Worm (Caenorhabditis elegans): ENCODE results near the gene npr-39.

npr-39 gene

DNA sequence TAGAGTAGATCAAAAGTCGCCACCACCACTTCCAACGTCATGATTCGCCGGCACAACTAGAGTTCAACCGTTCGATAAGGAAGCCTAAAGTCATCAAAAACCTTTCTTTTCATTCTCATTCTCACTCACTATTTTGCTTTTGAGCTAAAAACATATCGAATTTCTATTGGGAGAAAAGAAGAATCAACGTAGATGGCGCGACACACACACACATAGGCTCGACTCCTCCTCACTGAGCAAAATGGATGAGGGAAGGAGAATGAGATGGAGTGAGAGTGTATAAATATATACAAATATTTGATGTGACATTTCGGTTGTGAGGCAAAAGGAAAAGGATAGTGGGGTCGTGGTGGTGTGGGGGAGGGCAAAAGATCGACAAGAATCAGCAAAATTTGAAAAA, 22.1 kb upstream of the npr-39 start:
- no peak for TF ChIP-seq dao-5 (tag; optimal IDR thresholded peaks at IDR 0.05)

DNA sequence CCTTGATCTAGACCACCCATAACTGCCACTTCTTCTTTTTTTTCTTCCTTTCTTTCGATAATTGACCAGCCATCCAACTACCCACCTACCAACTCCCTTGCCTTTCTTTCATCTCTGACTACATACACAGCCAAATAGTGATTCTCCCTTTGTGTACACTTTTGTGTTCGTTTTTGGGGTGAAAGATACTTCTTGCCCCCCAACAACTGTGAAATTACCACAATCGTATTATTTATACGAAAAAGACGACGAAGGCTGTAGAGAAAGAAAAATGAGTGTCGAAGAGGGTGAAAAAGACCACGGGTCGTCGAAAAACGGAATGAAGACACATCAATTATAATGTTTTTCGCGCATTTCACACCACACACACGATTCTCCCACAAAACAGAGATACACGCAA, 20.4 kb upstream of the npr-39 start:
- TF ChIP-seq W03F9.2 (tag; optimal IDR thresholded peaks at IDR 0.05) (no peak), dao-5 (tag; optimal IDR thresholded peaks at IDR 0.05) (no peak), him-1 (tag; optimal IDR thresholded peaks at IDR 0.05) (no peak)

DNA sequence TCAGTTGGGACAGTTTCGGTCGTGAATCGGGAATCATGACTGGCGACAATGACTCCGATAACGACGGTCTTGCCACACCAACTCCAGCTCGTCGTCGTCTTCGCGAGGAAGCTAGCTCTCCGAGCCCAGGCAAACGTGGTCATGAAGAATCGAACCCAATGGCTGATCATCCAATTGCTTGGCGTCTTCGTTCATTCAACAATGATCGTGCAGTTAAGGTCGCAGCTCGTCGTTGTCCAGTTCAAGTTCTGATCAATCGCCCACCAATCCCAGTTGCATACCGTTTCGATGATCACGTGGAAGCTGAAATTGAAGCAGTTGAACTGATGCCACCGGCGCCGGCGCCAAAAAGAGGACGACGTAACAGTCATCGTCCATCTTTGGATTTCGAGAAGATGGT, 19.7 kb upstream of the npr-39 start:
- no peak for TF ChIP-seq him-1 (tag; optimal IDR thresholded peaks at IDR 0.05)
- no peak for TF ChIP-seq dao-5 (tag; optimal IDR thresholded peaks at IDR 0.05)
- no peak for TF ChIP-seq W03F9.2 (tag; optimal IDR thresholded peaks at IDR 0.05)

DNA sequence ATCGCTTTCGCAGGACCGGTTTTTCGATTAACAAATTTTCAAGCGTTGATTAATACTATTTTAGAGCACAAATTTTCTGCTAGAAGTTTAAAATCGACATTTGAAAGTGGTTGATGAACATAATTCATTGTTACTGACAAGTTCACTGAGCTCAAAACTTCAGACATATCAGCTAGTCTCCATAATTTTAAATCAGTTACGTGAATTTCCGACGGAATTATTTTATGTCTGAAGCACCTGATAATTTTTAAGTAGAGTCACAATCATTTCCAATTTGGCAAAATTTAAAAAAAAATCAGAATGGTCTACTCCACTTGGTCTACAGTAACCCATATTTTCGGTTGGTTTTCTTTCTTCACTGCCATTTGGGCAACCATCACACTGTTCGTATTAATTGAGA, 15.0 kb upstream of the npr-39 start, which contains the start of gene str-118:
Gene str-118 (plus strand): TSS at position 301 of the 400 bp plus-strand sequence.
- TF ChIP-seq W03F9.2 (tag; optimal IDR thresholded peaks at IDR 0.05), result no peak
- TF ChIP-seq dao-5 (tag; optimal IDR thresholded peaks at IDR 0.05), result no peak
- TF ChIP-seq him-1 (tag; optimal IDR thresholded peaks at IDR 0.05), result no peak

DNA sequence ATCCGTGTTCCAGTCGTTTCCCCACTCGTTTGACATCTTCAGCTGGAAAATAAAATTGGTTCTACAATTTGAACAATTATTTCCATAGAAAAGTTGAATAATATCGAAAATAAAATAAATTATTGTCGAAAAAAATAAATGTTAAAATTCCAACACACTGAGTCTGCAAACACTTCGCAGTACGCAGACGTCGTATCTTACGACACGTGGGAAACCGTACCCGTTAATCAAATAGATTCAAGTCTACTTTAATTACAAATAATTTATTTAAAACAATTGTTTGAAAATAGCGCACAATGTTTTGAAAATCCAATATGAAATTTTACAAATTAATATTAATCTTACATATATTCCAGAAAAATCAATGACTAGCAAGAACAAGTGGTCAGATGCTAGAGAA, 12.0 kb upstream of the npr-39 start, which contains the start of gene yif-1:
Gene yif-1 (minus strand): TSS at position 42 of the 400 bp plus-strand sequence.
- TF ChIP-seq W03F9.2 (tag; optimal IDR thresholded peaks at IDR 0.05) (no peak), dao-5 (tag; optimal IDR thresholded peaks at IDR 0.05) (no peak), him-1 (tag; optimal IDR thresholded peaks at IDR 0.05) (no peak)

DNA sequence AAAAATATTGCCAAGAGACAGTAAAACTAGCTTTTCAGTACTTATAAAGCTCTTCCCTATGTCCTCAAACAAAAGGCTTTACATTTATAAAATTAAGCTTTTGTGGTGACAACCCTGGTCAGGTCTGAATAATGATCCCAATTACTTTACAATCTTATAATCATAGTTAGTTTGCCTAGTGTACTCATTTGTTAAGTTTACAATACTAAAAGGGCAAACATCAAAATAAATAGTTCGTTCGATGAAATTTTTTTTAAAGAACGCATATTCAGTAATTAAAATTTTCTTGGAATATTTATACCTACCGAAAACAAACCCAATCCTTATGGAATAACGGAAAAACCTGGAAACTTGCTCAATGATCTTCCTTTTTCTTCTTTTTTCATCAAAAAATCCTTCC, 8.1 kb upstream of the npr-39 start:
- no peak for TF ChIP-seq W03F9.2 (tag; optimal IDR thresholded peaks at IDR 0.05)
- no peak for TF ChIP-seq dao-5 (tag; optimal IDR thresholded peaks at IDR 0.05)
- no peak for TF ChIP-seq him-1 (tag; optimal IDR thresholded peaks at IDR 0.05)

DNA sequence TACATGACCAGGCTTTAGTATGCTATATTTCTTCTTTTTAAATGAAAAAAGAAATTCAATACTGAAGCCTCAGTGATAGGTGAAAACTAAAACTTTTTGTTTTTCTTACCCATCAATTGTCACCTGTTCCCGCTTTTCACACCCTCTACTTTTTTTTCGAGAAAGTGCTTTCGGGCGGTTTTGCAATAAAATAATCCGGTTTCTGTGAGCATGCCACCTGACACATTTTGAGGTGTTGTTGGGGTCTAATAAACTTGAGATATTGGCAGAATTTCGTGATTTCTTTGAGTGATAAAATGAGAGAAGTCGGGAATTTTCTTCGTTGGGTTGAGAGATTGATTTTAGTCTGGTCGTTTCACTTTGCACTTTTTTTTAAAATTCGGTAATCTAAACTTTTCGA, 6.8 kb upstream of the npr-39 start:
- TF ChIP-seq dao-5 (tag; optimal IDR thresholded peaks at IDR 0.05), result no peak
- no peak for TF ChIP-seq him-1 (tag; optimal IDR thresholded peaks at IDR 0.05)
- no peak for TF ChIP-seq W03F9.2 (tag; optimal IDR thresholded peaks at IDR 0.05)

DNA sequence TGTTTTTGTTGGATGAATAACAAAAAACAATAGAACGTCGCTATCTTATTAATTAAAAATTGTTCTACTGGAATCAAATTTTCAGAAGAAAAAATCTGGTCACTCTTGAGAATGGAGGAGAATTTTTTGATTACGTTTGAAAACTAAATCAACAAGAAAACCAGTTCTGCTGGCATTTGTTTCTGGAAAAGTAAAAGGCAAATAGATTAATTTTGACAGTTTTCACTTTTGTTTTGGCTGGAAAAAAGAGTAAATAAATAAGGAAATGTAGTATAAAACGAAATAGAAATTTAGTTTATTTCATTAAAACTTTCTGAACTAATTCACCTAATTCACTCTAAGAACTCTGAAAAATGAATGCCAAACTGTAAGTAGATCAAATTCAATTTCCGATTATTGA, 2.6 kb upstream of the npr-39 start, which contains the start of gene fipr-13:
Gene fipr-13 (plus strand): TSS at position 301 of the 400 bp plus-strand sequence.
- no peak for TF ChIP-seq him-1 (tag; optimal IDR thresholded peaks at IDR 0.05)
- TF ChIP-seq W03F9.2 (tag; optimal IDR thresholded peaks at IDR 0.05), result no peak
- no peak for TF ChIP-seq dao-5 (tag; optimal IDR thresholded peaks at IDR 0.05)

DNA sequence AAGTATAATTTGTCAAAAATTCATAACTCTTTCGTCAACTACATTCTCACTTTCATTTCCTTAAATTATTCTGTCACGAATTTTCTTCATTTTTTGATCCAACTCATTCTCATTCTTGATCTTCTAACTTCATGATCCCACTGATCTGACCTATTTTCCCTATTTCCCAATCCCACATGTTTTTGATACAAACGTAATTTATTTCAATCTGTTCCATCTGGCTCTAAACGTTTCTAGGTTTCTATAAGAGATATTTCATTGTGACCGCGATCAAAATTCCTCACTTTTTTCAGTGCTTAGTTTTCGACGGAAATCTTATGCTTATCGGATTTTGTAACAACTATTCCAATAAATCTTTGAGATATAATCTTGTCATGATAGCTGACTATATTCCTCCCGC, 1.2 kb upstream of the npr-39 start:
- TF ChIP-seq him-1 (tag; optimal IDR thresholded peaks at IDR 0.05) (no peak), dao-5 (tag; optimal IDR thresholded peaks at IDR 0.05) (no peak), W03F9.2 (tag; optimal IDR thresholded peaks at IDR 0.05) (no peak)

DNA sequence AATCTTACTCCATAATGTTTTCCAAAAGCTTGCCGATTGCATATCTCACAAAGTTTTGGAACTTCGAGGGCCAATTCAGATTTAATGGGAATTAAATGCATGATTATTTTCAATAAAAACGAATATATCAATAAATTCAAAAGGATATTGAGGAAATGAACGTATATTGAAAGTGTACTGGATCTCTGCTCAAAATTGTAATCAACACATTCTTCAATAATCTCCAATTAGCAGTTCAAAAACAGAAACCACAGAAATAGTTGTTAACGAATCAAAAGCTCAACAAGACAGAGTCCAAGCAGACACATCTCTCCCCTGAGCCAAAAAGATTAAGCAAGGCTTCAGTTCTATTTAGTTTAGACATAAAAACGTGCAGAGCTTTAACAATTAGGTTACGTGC, 3.7 kb downstream of the npr-39 start, which contains the start of gene nhr-192:
Gene nhr-192 (minus strand): TSS at position 101 of the 400 bp plus-strand sequence.
- TF ChIP-seq W03F9.2 (tag; optimal IDR thresholded peaks at IDR 0.05), result no peak
- no peak for TF ChIP-seq him-1 (tag; optimal IDR thresholded peaks at IDR 0.05)
- no peak for TF ChIP-seq dao-5 (tag; optimal IDR thresholded peaks at IDR 0.05)

DNA sequence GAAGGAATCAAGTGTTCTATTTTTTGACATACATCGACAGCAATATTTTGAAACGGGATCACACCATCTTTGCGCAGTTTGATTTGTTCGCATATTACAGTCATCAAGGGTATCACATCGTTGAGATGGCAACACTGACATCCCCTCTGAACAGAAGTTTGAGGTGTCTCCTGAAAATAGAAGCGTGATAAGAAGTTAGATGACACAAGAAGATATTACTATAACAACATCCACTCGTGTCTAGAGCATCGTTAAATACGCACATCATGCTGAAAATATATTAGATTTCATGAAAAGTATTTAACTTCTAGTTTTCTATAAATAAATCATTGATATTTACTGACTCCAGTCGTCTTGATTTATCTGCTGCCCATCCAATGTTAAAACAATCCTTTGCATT, 5.9 kb downstream of the npr-39 start:
- no peak for TF ChIP-seq dao-5 (tag; optimal IDR thresholded peaks at IDR 0.05)
- no peak for TF ChIP-seq W03F9.2 (tag; optimal IDR thresholded peaks at IDR 0.05)
- TF ChIP-seq him-1 (tag; optimal IDR thresholded peaks at IDR 0.05), result no peak

DNA sequence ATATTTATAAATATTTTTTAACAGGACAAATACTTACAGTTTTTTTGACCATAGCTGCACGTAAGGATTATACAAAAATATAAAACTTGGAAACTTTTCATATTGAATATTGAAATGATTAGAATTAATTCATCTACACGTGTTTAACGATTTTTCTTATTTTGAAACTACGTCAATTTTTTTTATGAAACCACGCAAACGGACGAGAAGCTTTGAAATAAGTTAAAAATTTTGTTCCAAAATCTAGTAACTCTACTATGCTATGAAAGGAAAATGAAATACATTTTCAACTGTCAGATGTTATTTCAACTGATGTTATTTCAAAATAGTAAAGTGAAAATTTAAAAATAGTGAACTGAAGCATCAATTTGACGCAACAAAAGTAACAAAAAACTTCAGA, 6.9 kb downstream of the npr-39 start, which contains the start of gene F57A8.6:
Gene F57A8.6 (minus strand): TSS at position 101 of the 400 bp plus-strand sequence.
- TF ChIP-seq W03F9.2 (tag; optimal IDR thresholded peaks at IDR 0.05) (no peak), dao-5 (tag; optimal IDR thresholded peaks at IDR 0.05) (no peak), him-1 (tag; optimal IDR thresholded peaks at IDR 0.05) (no peak)

DNA sequence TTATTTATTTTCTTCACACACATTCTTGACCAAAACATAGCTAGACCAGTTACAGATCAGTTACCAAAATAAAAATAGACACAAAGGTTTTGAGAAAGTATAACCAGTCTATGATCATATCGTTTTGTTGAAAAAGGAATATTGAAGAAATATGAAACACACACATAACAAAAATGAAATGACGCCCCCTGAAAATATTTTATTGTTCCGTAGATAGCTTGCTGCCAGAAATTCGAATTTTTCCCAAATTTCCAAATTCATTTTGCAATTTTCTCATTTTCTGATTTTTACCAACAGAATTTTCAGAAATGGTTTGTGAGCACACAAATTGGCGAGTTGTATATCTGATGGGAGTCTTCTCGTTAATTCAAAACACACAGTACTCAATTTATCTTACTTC, 8.6 kb downstream of the npr-39 start, which contains the start of gene F57A8.7:
Gene F57A8.7 (plus strand): TSS at position 301 of the 400 bp plus-strand sequence.
- TF ChIP-seq him-1 (tag; optimal IDR thresholded peaks at IDR 0.05) (no peak), dao-5 (tag; optimal IDR thresholded peaks at IDR 0.05) (no peak), W03F9.2 (tag; optimal IDR thresholded peaks at IDR 0.05) (no peak)

DNA sequence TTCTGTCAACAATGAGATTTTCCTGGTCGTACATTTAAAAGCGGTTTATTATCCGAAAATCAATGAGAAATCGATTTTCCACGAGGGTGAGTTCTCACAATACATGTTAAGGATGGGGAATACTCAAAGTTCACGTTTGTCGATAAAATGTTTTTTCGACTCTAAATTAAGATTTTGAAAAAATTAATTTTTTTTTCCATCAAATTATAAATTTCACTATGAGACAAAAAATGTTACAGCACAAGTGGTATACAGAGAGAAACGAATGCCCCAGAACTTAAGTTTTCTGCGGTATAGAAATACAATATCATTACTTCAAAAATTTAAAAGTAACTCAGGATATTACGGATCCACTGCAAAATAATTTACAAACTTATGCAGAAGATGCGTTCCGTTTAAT, 11.4 kb downstream of the npr-39 start, which contains the start of gene R04B5.1:
Gene R04B5.1 (minus strand): TSS at position 101 of the 400 bp plus-strand sequence.
- TF ChIP-seq him-1 (tag; optimal IDR thresholded peaks at IDR 0.05), result no peak
- no peak for TF ChIP-seq dao-5 (tag; optimal IDR thresholded peaks at IDR 0.05)
- no peak for TF ChIP-seq W03F9.2 (tag; optimal IDR thresholded peaks at IDR 0.05)

DNA sequence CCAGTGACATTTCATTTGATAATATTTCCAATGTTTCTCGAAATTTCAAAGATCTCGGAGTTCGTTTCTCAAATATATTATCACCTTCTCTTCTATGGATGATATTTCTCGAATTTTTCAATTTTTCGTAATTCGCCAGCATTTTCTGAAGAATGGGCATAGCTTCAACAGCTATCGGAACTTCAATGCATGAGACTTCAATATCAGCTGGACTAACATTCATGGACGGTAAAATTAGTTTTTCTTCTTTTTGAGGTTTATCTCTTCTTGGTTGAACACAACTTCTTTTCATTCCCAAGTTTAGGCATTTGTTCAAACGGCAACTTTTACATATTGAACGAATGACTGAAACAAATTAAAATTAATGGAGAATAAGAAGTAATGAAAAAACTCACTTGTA, 14.0 kb downstream of the npr-39 start:
- TF ChIP-seq W03F9.2 (tag; optimal IDR thresholded peaks at IDR 0.05) (no peak), dao-5 (tag; optimal IDR thresholded peaks at IDR 0.05) (no peak), him-1 (tag; optimal IDR thresholded peaks at IDR 0.05) (no peak)
